Worm (Caenorhabditis elegans) whole organism, L1 larva: Measurements from ENCODE around the gene rla-2.

Source experiments
- C04F5.9 ChIP-seq: sonication (generic microtip); optimal IDR thresholded peaks from 2 replicates; lab custom pipeline; 2016; ENCODE audit warnings: missing genetic modification characterization, missing compliant biosample characterization
- F16B12.6 ChIP-seq: fragments of 150-350 bp; optimal IDR thresholded peaks from 2 replicates; lab custom pipeline; 2014; ENCODE audit warnings: missing biosample characterization, missing genetic modification characterization
- blmp-1 ChIP-seq: fragments of 150-350 bp; optimal IDR thresholded peaks from 2 replicates; lab custom pipeline; 2014; ENCODE audit warnings: missing biosample characterization, missing genetic modification characterization
- ceh-63 ChIP-seq: fragments of 200-800 bp; sonication (Bioruptor generic); optimal IDR thresholded peaks from 2 replicates; lab custom pipeline; 2018; ENCODE audit warnings: mild to moderate bottlenecking, missing genetic modification characterization, missing compliant biosample characterization
- ceh-82 ChIP-seq, 3 experiments: fragments of 150-350 bp in 1 of 3; sonication (generic microtip) in 2 of 3; optimal IDR thresholded peaks; 2 replicates each; lab custom pipeline; 2014 to 2017; ENCODE audit warnings: missing biosample characterization in 3 of 3, missing genetic modification characterization in 3 of 3
- ceh-88 ChIP-seq: fragments of 200-800 bp; sonication (Bioruptor generic); IDR thresholded peaks from 2 replicates; pipeline ENCODE4 v1.3.6; 2022; ENCODE audit warnings: missing genetic modification characterization, missing compliant biosample characterization
- ceh-90 ChIP-seq: sonication (generic microtip); optimal IDR thresholded peaks from 2 replicates; lab custom pipeline; 2016; ENCODE audit warnings: missing genetic modification characterization, missing compliant biosample characterization
- ces-1 ChIP-seq: fragments of 150-350 bp; optimal IDR thresholded peaks from 2 replicates; lab custom pipeline; 2014; ENCODE audit warnings: missing biosample characterization, missing genetic modification reagents, missing genetic modification characterization
- efl-1 ChIP-seq, 4 experiments: fragments of 150-350 bp; optimal IDR thresholded peaks in 3 of 4; peaks in 1 of 4; 1 replicate in 1 of 4; 2 replicates in 3 of 4; lab custom pipeline; 2014; ENCODE audit warnings: missing biosample characterization in 2 of 4, missing genetic modification characterization in 2 of 4, missing genetic modification reagents in 2 of 4
- egl-13 ChIP-seq: sonication (generic microtip); optimal IDR thresholded peaks from 2 replicates; lab custom pipeline; 2016; ENCODE audit warnings: missing genotype, missing genetic modification reagents, missing genetic modification characterization, missing compliant biosample characterization
- fkh-10 ChIP-seq: sonication (generic microtip); optimal IDR thresholded peaks from 2 replicates; lab custom pipeline; 2017; ENCODE audit warnings: missing biosample characterization, missing genetic modification reagents, missing genetic modification characterization
- fkh-4 ChIP-seq: sonication (generic microtip); optimal IDR thresholded peaks from 2 replicates; lab custom pipeline; 2016; ENCODE audit warnings: missing compliant biosample characterization, missing genetic modification characterization, borderline replicate concordance
- hlh-4 ChIP-seq: sonication (generic microtip); optimal IDR thresholded peaks from 2 replicates; lab custom pipeline; 2016; ENCODE audit warnings: mild to moderate bottlenecking, missing genetic modification characterization, missing compliant biosample characterization
- hpl-2 ChIP-seq: fragments of 150-350 bp; optimal IDR thresholded peaks from 2 replicates; lab custom pipeline; 2014; ENCODE audit warnings: missing biosample characterization, missing genetic modification reagents, missing genetic modification characterization
- irx-1 ChIP-seq: sonication (generic microtip); optimal IDR thresholded peaks from 2 replicates; lab custom pipeline; 2016; ENCODE audit warnings: missing genetic modification characterization, missing compliant biosample characterization
- jun-1 ChIP-seq: fragments of 150-350 bp; optimal IDR thresholded peaks from 2 replicates; lab custom pipeline; 2014; ENCODE audit warnings: missing biosample characterization, missing genetic modification reagents, missing genetic modification characterization
- lin-35 ChIP-seq, 2 experiments: fragments of 150-350 bp; optimal IDR thresholded peaks; 2 replicates each; lab custom pipeline; 2014; ENCODE audit warnings: missing biosample characterization in 2 of 2, missing genetic modification characterization in 2 of 2, missing genetic modification reagents in 2 of 2
- lir-3 ChIP-seq: sonication (generic microtip); optimal IDR thresholded peaks from 2 replicates; lab custom pipeline; 2016; ENCODE audit warnings: mild to moderate bottlenecking, missing genetic modification characterization, moderate library complexity, missing compliant biosample characterization; ENCODE audit not compliant: poor library complexity
- mdl-1 ChIP-seq, 2 experiments: fragments of 150-350 bp; optimal IDR thresholded peaks; 2 replicates each; lab custom pipeline; 2014 to 2017; ENCODE audit warnings: missing biosample characterization in 2 of 2, missing genetic modification characterization in 2 of 2, inconsistent platforms in 1 of 2
- mef-2 ChIP-seq: fragments of 150-350 bp; optimal IDR thresholded peaks from 2 replicates; lab custom pipeline; 2014; ENCODE audit warnings: missing biosample characterization, missing genetic modification characterization
- mep-1 ChIP-seq: fragments of 150-350 bp; optimal IDR thresholded peaks from 2 replicates; lab custom pipeline; 2014; ENCODE audit warnings: missing biosample characterization, missing genetic modification characterization
- nhr-12 ChIP-seq: sonication (generic microtip); optimal IDR thresholded peaks from 2 replicates; lab custom pipeline; 2017; ENCODE audit warnings: missing biosample characterization, missing genetic modification characterization
- nhr-19 ChIP-seq: fragments of 200-800 bp; sonication (Bioruptor generic); conservative IDR thresholded peaks from 2 replicates; pipeline ENCODE4 v1.3.6; 2022; ENCODE audit warnings: missing genetic modification characterization, missing compliant biosample characterization
- nhr-237 ChIP-seq: fragments of 150-350 bp; optimal IDR thresholded peaks from 2 replicates; lab custom pipeline; 2014; ENCODE audit warnings: missing biosample characterization, missing genetic modification characterization
- nhr-47 ChIP-seq: sonication (generic microtip); optimal IDR thresholded peaks from 2 replicates; lab custom pipeline; 2016; ENCODE audit warnings: mild to moderate bottlenecking, missing genetic modification characterization, moderate library complexity, missing compliant biosample characterization
- nhr-76 ChIP-seq: sonication (generic microtip); optimal IDR thresholded peaks from 2 replicates; lab custom pipeline; 2017; ENCODE audit warnings: missing biosample characterization, missing genetic modification characterization
- nhr-77 ChIP-seq: fragments of 150-350 bp; optimal IDR thresholded peaks from 2 replicates; lab custom pipeline; 2014; ENCODE audit warnings: missing biosample characterization, missing genetic modification characterization
- nhr-84 ChIP-seq: sonication (generic microtip); optimal IDR thresholded peaks from 2 replicates; lab custom pipeline; 2017; ENCODE audit warnings: missing biosample characterization, missing genetic modification characterization
- nhr-85 ChIP-seq: sonication (generic microtip); peaks from one replicate; lab custom pipeline; 2016; ENCODE audit warnings: missing genetic modification characterization, inconsistent platforms, missing compliant biosample characterization
- pag-3 ChIP-seq: sonication (generic microtip); optimal IDR thresholded peaks from 2 replicates; lab custom pipeline; 2017; ENCODE audit warnings: missing genetic modification characterization, mild to moderate bottlenecking, missing compliant biosample characterization, antibody characterized with exemption, borderline replicate concordance; ENCODE audit not compliant: insufficient read depth
- snu-23 ChIP-seq: sonication (generic microtip); optimal IDR thresholded peaks from 2 replicates; lab custom pipeline; 2016; ENCODE audit warnings: missing genetic modification characterization, missing compliant biosample characterization
- sox-4 ChIP-seq: sonication (generic microtip); optimal IDR thresholded peaks from 2 replicates; lab custom pipeline; 2016; ENCODE audit warnings: missing genetic modification characterization, missing compliant biosample characterization
- sptf-1 ChIP-seq: fragments of 150-350 bp; optimal IDR thresholded peaks from 2 replicates; lab custom pipeline; 2014; ENCODE audit warnings: missing biosample characterization, missing genetic modification characterization
- sup-37 ChIP-seq: fragments of 200-800 bp; sonication (Bioruptor generic); optimal IDR thresholded peaks from 2 replicates; lab custom pipeline; 2018; ENCODE audit warnings: mild to moderate bottlenecking, missing genetic modification characterization, missing compliant biosample characterization
- swsn-7 ChIP-seq: sonication (generic microtip); optimal IDR thresholded peaks from 2 replicates; lab custom pipeline; 2016; ENCODE audit warnings: missing genetic modification characterization, missing compliant biosample characterization
- unc-86 ChIP-seq: sonication (generic microtip); optimal IDR thresholded peaks from 2 replicates; lab custom pipeline; 2016; ENCODE audit warnings: missing genetic modification characterization, missing compliant biosample characterization
- zip-4 ChIP-seq: fragments of 200-800 bp; sonication (Bioruptor generic); optimal IDR thresholded peaks from 2 replicates; lab custom pipeline; 2018; ENCODE audit warnings: mild to moderate bottlenecking, missing genetic modification characterization, moderate library complexity, missing compliant biosample characterization
- ztf-11 ChIP-seq, 2 experiments: sonication (generic microtip); optimal IDR thresholded peaks; 2 replicates each; lab custom pipeline; 2016 to 2017; ENCODE audit warnings: missing genetic modification characterization in 2 of 2, missing biosample characterization in 1 of 2, missing compliant biosample characterization in 1 of 2

The rla-2 gene

ce11 chrIV:13381823-13382222 is 11.7 kb upstream of the rla-2 start, which contains the start of gene emc-3:
Gene emc-3 (minus strand): TSS chrIV:13381923.
- TF ChIP-seq ceh-90 (tag; lab: Kevin White, UChicago): no peak
- TF ChIP-seq nhr-84 (tag; lab: Kevin White, UChicago): no peak
- no peak for TF ChIP-seq ceh-63 (GFP tag; lab: Kevin White, UChicago)
- TF ChIP-seq hlh-4 (tag; lab: Kevin White, UChicago): no peak
- TF ChIP-seq unc-86 (tag; lab: Kevin White, UChicago): no peak
- TF ChIP-seq hpl-2 (GFP tag; lab: Kevin White, UChicago): no peak
- TF ChIP-seq egl-13 (tag; lab: Kevin White, UChicago): no peak
- TF ChIP-seq lir-3 (tag; lab: Kevin White, UChicago): no peak

DNA sequence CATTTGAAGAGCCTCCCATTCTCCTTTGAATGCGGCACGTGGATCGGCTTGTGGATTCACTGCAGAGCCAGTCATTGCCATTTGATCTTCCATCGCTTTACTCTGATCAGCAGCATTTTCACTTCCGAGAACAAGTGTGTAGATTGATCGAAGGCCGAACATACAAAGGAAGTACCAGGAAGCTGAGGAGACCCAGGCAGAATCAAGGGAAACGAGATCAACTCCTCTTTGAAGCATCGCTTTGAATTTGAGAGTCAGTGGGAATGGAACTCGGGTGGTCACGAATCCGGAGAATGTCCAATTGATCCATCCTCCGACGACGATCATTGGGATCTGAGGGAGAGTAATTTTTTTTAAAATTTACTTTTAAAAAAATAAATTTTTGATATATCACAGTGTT is 10.4 kb upstream of the rla-2 start:
- TF ChIP-seq F16B12.6 (tag; lab: Kevin White, UChicago) (no peak), unc-86 (tag; lab: Kevin White, UChicago) (no peak), efl-1 (optimal IDR thresholded peaks at IDR 0.05; lab: Kevin White, UChicago) (no peak), efl-1 (GFP tag; optimal IDR thresholded peaks at IDR 0.05 in 1 of 2; lab: Kevin White, UChicago) (peak in 1 of 2 experiments; percentile 58), jun-1 (tag; lab: Kevin White, UChicago) (no peak), zip-4 (GFP tag; lab: Kevin White, UChicago) (no peak), sptf-1 (tag; lab: Kevin White, UChicago) (no peak), nhr-76 (tag; lab: Kevin White, UChicago) (no peak), sup-37 (GFP tag; lab: Kevin White, UChicago) (no peak)
- TF ChIP-seq, all 84 proteins: peak for 1

- TF ChIP-seq snu-23 (GFP tag; lab: Kevin White, UChicago) (no peak), unc-86 (tag; lab: Kevin White, UChicago) (no peak), nhr-77 (tag; lab: Kevin White, UChicago) (no peak), mdl-1 (tag; optimal IDR thresholded peaks at IDR 0.05; lab: Kevin White, UChicago) (no peak), lin-35 (GFP tag; optimal IDR thresholded peaks at IDR 0.05; lab: Kevin White, UChicago) (no peak), irx-1 (tag; lab: Kevin White, UChicago) (no peak), nhr-85 (tag; lab: Kevin White, UChicago) (no peak), mef-2 (tag; lab: Kevin White, UChicago) (no peak), fkh-10 (GFP tag; lab: Kevin White, UChicago) (no peak), ceh-63 (GFP tag; lab: Kevin White, UChicago) (no peak), C04F5.9 (no peak), sox-4 (tag; lab: Kevin White, UChicago) (no peak), nhr-12 (tag; lab: Kevin White, UChicago) (no peak), jun-1 (tag; lab: Kevin White, UChicago) (no peak), pag-3 (tag; lab: Kevin White, UChicago) (no peak), blmp-1 (no peak)
- TF ChIP-seq, all 84 proteins: peak for 0
These were observed 7.6 kb upstream of the rla-2 start, which contains the start of gene mau-8 for ce11 chrIV:13377716-13378115. Gene mau-8 (plus strand): TSS chrIV:13378016.

- TF ChIP-seq ztf-11 (tag; optimal IDR thresholded peaks at IDR 0.05; lab: Kevin White, UChicago) (no peak), nhr-19 (no peak), mep-1 (tag; lab: Kevin White, UChicago) (no peak), lin-35 (GFP tag; optimal IDR thresholded peaks at IDR 0.05; lab: Kevin White, UChicago) (no peak), nhr-47 (tag; lab: Kevin White, UChicago) (no peak), fkh-10 (GFP tag; lab: Kevin White, UChicago) (no peak), nhr-237 (tag; lab: Kevin White, UChicago) (no peak), unc-86 (tag; lab: Kevin White, UChicago) (no peak), lir-3 (tag; lab: Kevin White, UChicago) (no peak), ceh-90 (tag; lab: Kevin White, UChicago) (no peak), snu-23 (GFP tag; lab: Kevin White, UChicago) (no peak), ceh-82 (tag; optimal IDR thresholded peaks at IDR 0.05; lab: Kevin White, UChicago) (no peak), fkh-4 (tag; lab: Kevin White, UChicago) (no peak), swsn-7 (tag; lab: Kevin White, UChicago) (no peak), nhr-84 (tag; lab: Kevin White, UChicago) (no peak), blmp-1 (no peak), ces-1 (GFP tag; lab: Kevin White, UChicago) (no peak), ceh-88 (GFP tag; lab: Robert Waterston, UW) (no peak), zip-4 (GFP tag; lab: Kevin White, UChicago) (no peak)
These were observed 4.8 kb upstream of the rla-2 start for ce11 chrIV:13374918-13375317.
